Worm (Caenorhabditis elegans): Measurements from ENCODE around the gene Y43F8B.22.

Gene Y43F8B.22

DNA sequence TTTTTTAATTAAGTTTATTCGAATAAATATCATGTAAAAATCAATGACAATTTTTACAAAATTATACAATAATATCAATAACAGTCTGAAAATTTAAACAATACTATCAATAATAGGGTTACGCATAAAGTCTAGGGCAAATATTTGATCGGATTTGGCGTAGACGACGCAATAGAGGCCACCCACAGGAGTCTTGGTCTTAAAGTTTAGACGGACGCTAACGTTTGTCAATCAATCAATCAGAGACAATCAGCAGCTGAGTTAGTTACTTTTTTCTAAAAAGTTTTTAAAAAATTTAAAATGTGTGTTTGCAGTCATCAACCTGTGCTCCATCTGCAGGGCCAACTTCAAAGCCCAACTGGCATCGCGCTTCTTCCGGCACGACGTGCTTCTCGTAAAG is 8.7 kb downstream of the Y43F8B.22 start, which contains the start of gene Y43F8B.29:
TSS of gene Y43F8B.29 (plus strand) at position 301 of the 400 bp plus-strand sequence.
- no peak for TF ChIP-seq ceh-9 (tag; optimal IDR thresholded peaks at IDR 0.05)
- no peak for TF ChIP-seq hlh-30 (tag; optimal IDR thresholded peaks at IDR 0.05; ENCODE audit: insufficient read depth)
- TF ChIP-seq F13H6.1 (tag; optimal IDR thresholded peaks at IDR 0.05), result no peak
- no peak for TF ChIP-seq ceh-14 (tag; optimal IDR thresholded peaks at IDR 0.05)
- TF ChIP-seq mec-3 (tag; optimal IDR thresholded peaks at IDR 0.05; ENCODE audit: borderline replicate concordance), result no peak
- TF ChIP-seq pha-4 (tag; optimal IDR thresholded peaks at IDR 0.05), result no peak
- no peak for TF ChIP-seq ceh-2 (tag; optimal IDR thresholded peaks at IDR 0.05)
- no peak for TF ChIP-seq ceh-34 (tag; optimal IDR thresholded peaks at IDR 0.05)
- TF ChIP-seq elt-4 (tag; optimal IDR thresholded peaks at IDR 0.05), result no peak
- no peak for TF ChIP-seq ref-2 (tag; optimal IDR thresholded peaks at IDR 0.05)
- TF ChIP-seq rnt-1 (tag; optimal IDR thresholded peaks at IDR 0.05), result no peak
- TF ChIP-seq hlh-15 (tag; optimal IDR thresholded peaks at IDR 0.05), result no peak
- TF ChIP-seq pha-2 (tag; optimal IDR thresholded peaks at IDR 0.05), result no peak
- no peak for TF ChIP-seq pqm-1 (tag; optimal IDR thresholded peaks at IDR 0.05)
- no peak for TF ChIP-seq fax-1 (tag; optimal IDR thresholded peaks at IDR 0.05)
- TF ChIP-seq ceh-6 (GFP tag; optimal IDR thresholded peaks at IDR 0.05), result no peak
- no peak for TF ChIP-seq ceh-19 (GFP tag; optimal IDR thresholded peaks at IDR 0.05)
- no peak for TF ChIP-seq C08G9.2 (tag; optimal IDR thresholded peaks at IDR 0.05)

ce11 chrV:19495145-19495544 is 12.5 kb downstream of the Y43F8B.22 start:
- TF ChIP-seq fkh-6 (tag; optimal IDR thresholded peaks at IDR 0.05), result no peak
- TF ChIP-seq K09A11.1 (tag; optimal IDR thresholded peaks at IDR 0.05; ENCODE audit: insufficient read depth), result no peak
- no peak for TF ChIP-seq lin-11 (tag; optimal IDR thresholded peaks at IDR 0.05)
- no peak for TF ChIP-seq rnt-1 (tag; optimal IDR thresholded peaks at IDR 0.05)
- TF ChIP-seq elt-4 (tag; optimal IDR thresholded peaks at IDR 0.05), result no peak

DNA sequence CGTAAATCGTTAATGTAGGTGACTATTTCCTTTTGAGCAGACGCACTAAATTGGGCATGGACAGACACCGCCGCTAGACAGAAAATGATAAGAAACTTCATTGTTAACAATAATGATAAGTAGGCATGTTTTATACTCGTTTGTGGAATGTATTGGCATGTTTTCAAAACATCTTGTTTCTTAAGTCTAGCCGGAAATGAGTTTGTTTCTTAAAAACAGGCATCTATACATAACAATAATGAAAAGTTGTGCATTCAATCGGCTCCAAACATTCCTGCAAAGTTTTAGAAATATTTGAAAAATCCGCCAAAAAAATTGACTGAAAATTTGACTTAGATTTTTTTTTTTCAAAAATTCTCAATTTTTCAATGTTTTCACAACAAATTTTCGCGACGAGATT is 13.0 kb downstream of the Y43F8B.22 start, which contains the start of gene scl-21:
TSS of gene scl-21 (minus strand) at position 101 of the 400 bp plus-strand sequence.
- TF ChIP-seq C08G9.2 (tag; optimal IDR thresholded peaks at IDR 0.05), result no peak

ce11 chrV:19497087-19497486 is 14.5 kb downstream of the Y43F8B.22 start:
- TF ChIP-seq Y22D7AL.16 (tag; optimal IDR thresholded peaks at IDR 0.05) (no peak), ets-4 (tag; optimal IDR thresholded peaks at IDR 0.05) (no peak), rnt-1 (tag; optimal IDR thresholded peaks at IDR 0.05) (no peak), ceh-6 (GFP tag; optimal IDR thresholded peaks at IDR 0.05) (no peak), ceh-19 (GFP tag; optimal IDR thresholded peaks at IDR 0.05) (no peak), T23F11.4 (GFP tag; optimal IDR thresholded peaks at IDR 0.05) (no peak), ceh-24 (tag; optimal IDR thresholded peaks at IDR 0.05) (no peak), ceh-48 (tag; optimal IDR thresholded peaks at IDR 0.05) (no peak), C38D4.7 (GFP tag; optimal IDR thresholded peaks at IDR 0.05) (no peak), eyg-1 (tag; optimal IDR thresholded peaks at IDR 0.05) (no peak), K02D7.2 (tag; optimal IDR thresholded peaks at IDR 0.05) (no peak), ama-1 (optimal IDR thresholded peaks at IDR 0.05) (no peak), pax-1 (tag; optimal IDR thresholded peaks at IDR 0.05) (no peak), ceh-30 (tag; optimal IDR thresholded peaks at IDR 0.05) (no peak), unc-42 (tag; optimal IDR thresholded peaks at IDR 0.05) (no peak), tbx-7 (tag; optimal IDR thresholded peaks at IDR 0.05) (no peak), fkh-10 (GFP tag; optimal IDR thresholded peaks at IDR 0.05) (no peak), pat-9 (tag; optimal IDR thresholded peaks at IDR 0.05) (no peak), odd-2 (tag; optimal IDR thresholded peaks at IDR 0.05) (no peak)

All from whole organism, late embryonic.